Fruit fly (Drosophila melanogaster) whole organism, embryonic: ENCODE results near the gene CG9691.

Experiments
- CG1233 ChIP-seq: fragments of 200-800 bp; sonication (Bioruptor generic); optimal IDR thresholded peaks from 4 replicates; lab custom pipeline; 2018; ENCODE audit warnings: missing biosample characterization, mild to moderate bottlenecking, missing genetic modification characterization
- CG31441 ChIP-seq: fragments of 200-800 bp; sonication (Bioruptor generic); IDR thresholded peaks from 2 replicates; pipeline ENCODE4 v1.3.6; 2022; ENCODE audit warnings: missing biosample characterization, missing genetic modification characterization
- CG7839 ChIP-seq: fragments of 200-800 bp; sonication (Bioruptor generic); optimal IDR thresholded peaks from 3 replicates; lab custom pipeline; 2018; ENCODE audit warnings: missing biosample characterization, mild to moderate bottlenecking, missing genetic modification characterization, moderate library complexity
- Lhr ChIP-seq: fragments of 200-800 bp; sonication (Bioruptor generic); optimal IDR thresholded peaks from 3 replicates; lab custom pipeline; 2017; ENCODE audit warnings: mild to moderate bottlenecking, missing biosample characterization, missing genetic modification reagents, missing genetic modification characterization
- MBD-R2 ChIP-seq: fragments of 200-800 bp; sonication (Bioruptor generic); IDR thresholded peaks from 2 replicates; pipeline ENCODE4 v1.3.6; 2022; ENCODE audit warnings: missing biosample characterization, missing genetic modification characterization
- Pdp1 ChIP-seq, 2 experiments: fragments of 200-800 bp; sonication (Bioruptor generic); optimal IDR thresholded peaks; 3 replicates each; lab custom pipeline; 2016; ENCODE audit warnings: missing biosample characterization in 2 of 2, missing genetic modification characterization in 2 of 2, mild to moderate bottlenecking in 1 of 2, moderate library complexity in 1 of 2
- crol ChIP-seq: fragments of 200-800 bp; sonication (Bioruptor generic); IDR thresholded peaks from 2 replicates; pipeline ENCODE4 v1.3.6; 2022; ENCODE audit warnings: missing biosample characterization, missing genetic modification characterization
- dan ChIP-seq: fragments of 200-800 bp; sonication (Bioruptor generic); IDR thresholded peaks from 2 replicates; pipeline ENCODE4 v1.3.6; 2022; ENCODE audit warnings: missing biosample characterization, missing genetic modification characterization
- lmd ChIP-seq: fragments of 200-800 bp; sonication (Bioruptor generic); IDR thresholded peaks from 2 replicates; pipeline ENCODE4 v1.3.6; 2022; ENCODE audit warnings: missing biosample characterization, missing genetic modification characterization
- lov ChIP-seq, 2 experiments: fragments of 200-800 bp in 1 of 2; fragments of >200 bp in 1 of 2; sonication (Bioruptor generic) in 1 of 2; IDR thresholded peaks in 1 of 2; optimal IDR thresholded peaks in 1 of 2; 2 replicates in 1 of 2; 3 replicates in 1 of 2; pipeline versions ENCODE4 v1.3.6 to Lab custom; 2017 to 2022; ENCODE audit warnings: missing biosample characterization in 1 of 2, missing genetic modification characterization in 1 of 2
- nerfin-2 ChIP-seq: fragments of 200-800 bp; sonication (Bioruptor generic); IDR thresholded peaks from 2 replicates; pipeline ENCODE4 v1.3.6; 2022; ENCODE audit warnings: missing biosample characterization, missing genetic modification characterization; ENCODE audit not compliant: partially characterized antibody
- z ChIP-seq: fragments of 200-800 bp; sonication (Bioruptor generic); IDR thresholded peaks from 3 replicates; pipeline ENCODE4 v1.3.6; 2022; ENCODE audit warnings: missing biosample characterization, missing genetic modification characterization

DNA sequence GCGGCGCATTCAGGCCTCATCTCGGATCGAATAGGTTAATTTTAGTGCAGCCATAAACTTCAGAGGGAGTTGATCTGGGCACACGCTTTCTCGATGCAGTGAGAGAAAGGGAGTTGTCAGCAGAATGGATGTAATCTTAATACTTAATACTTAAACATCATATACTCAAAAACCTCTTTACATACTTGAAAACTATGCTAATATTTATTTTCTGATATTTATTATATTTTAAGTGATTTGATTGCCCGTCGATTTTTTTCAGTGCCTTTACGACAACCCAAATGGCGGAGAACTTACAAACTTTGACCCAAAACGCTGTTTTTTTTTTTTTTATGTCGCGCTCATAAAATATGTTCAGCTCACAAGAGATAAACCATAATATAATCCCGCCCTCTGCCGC, 27.5 kb downstream of the CG9691 start:
- TF ChIP-seq lov (optimal IDR thresholded peaks at IDR 0.05; lab: Kevin White, UChicago): no peak
- no peak for TF ChIP-seq lov (GFP tag; IDR thresholded peaks at IDR 0.05; lab: Robert Waterston, UW)
- TF ChIP-seq z (GFP tag; lab: Robert Waterston, UW): no peak
- TF ChIP-seq Lhr (GFP tag; lab: Kevin White, UChicago): no peak
- TF ChIP-seq nerfin-2: no peak
- TF ChIP-seq CG7839: peak; percentile 56
- no peak for TF ChIP-seq Pdp1 (GFP tag; optimal IDR thresholded peaks at IDR 0.05; lab: Kevin White, UChicago)
- no peak for TF ChIP-seq dan (GFP tag; lab: Robert Waterston, UW)
- no peak for TF ChIP-seq CG1233 (GFP tag; lab: Kevin White, UChicago)
- TF ChIP-seq MBD-R2 (GFP tag; lab: Robert Waterston, UW): no peak
- TF ChIP-seq lmd: peak; percentile 46; the same call in 1 of the 2 replicates
- peak; percentile 27; the same call in 1 of the 2 replicates for TF ChIP-seq CG31441 (GFP tag; lab: Robert Waterston, UW)
- TF ChIP-seq crol (GFP tag; lab: Robert Waterston, UW): no peak
